Fruit fly (Drosophila melanogaster) whole organism, embryonic: ENCODE measurements around the gene pug.
A peak's percentile ranks its signal among the peaks of the same experiment; 100 is the strongest.

ENCODE experiments used
- Bteb2 ChIP-seq: fragments of 200-800 bp; sonication (Bioruptor generic); optimal IDR thresholded peaks from 2 replicates; lab custom pipeline; 2016; ENCODE audit warnings: missing biosample characterization, missing genetic modification characterization
- CG12942 ChIP-seq: fragments of 200-800 bp; sonication (Bioruptor generic); optimal IDR thresholded peaks from 3 replicates; lab custom pipeline; 2016; ENCODE audit warnings: missing biosample characterization, missing genetic modification characterization
- CG13287 ChIP-seq: fragments of 200-800 bp; sonication (Bioruptor generic); IDR thresholded peaks from 2 replicates; pipeline ENCODE4 v1.3.6; 2022; ENCODE audit warnings: missing biosample characterization, missing genetic modification characterization; ENCODE audit not compliant: partially characterized antibody
- CG14014 ChIP-seq: fragments of 200-800 bp; sonication (Bioruptor generic); IDR thresholded peaks from 2 replicates; pipeline ENCODE4 v1.3.6; 2022; ENCODE audit warnings: missing biosample characterization, missing genetic modification characterization
- CG14050 ChIP-seq: fragments of 200-800 bp; sonication (Bioruptor generic); IDR thresholded peaks from 3 replicates; pipeline ENCODE4 v1.3.6; 2022; ENCODE audit warnings: missing biosample characterization, missing genetic modification characterization
- CG15479 ChIP-seq: fragments of 200-800 bp; sonication (Bioruptor generic); optimal IDR thresholded peaks from 3 replicates; lab custom pipeline; 2019; ENCODE audit warnings: missing biosample characterization, mild to moderate bottlenecking, missing genetic modification characterization, moderate library complexity
- CG15514 ChIP-seq: fragments of 200-800 bp; sonication (Bioruptor generic); optimal IDR thresholded peaks from 3 replicates; lab custom pipeline; 2017; ENCODE audit warnings: missing biosample characterization, missing genetic modification characterization, mild to moderate bottlenecking, moderate library complexity, missing genetic modification reagents
- CG16863 ChIP-seq: fragments of 200-800 bp; sonication (Bioruptor generic); optimal IDR thresholded peaks from 3 replicates; lab custom pipeline; 2016; ENCODE audit warnings: missing biosample characterization, missing genetic modification characterization
- CG30020 ChIP-seq: fragments of 200-800 bp; optimal IDR thresholded peaks from 2 replicates; lab custom pipeline; 2019; ENCODE audit warnings: missing biosample characterization, mild to moderate bottlenecking, missing genetic modification characterization, moderate library complexity
- CG30431 ChIP-seq: fragments of 200-800 bp; sonication (Bioruptor generic); optimal IDR thresholded peaks from 2 replicates; lab custom pipeline; 2017; ENCODE audit warnings: missing biosample characterization, missing genetic modification characterization
- CG3838 ChIP-seq: fragments of 200-800 bp; sonication (Bioruptor generic); optimal IDR thresholded peaks from 3 replicates; lab custom pipeline; 2016; ENCODE audit warnings: missing biosample characterization, missing genetic modification characterization
- CG7839 ChIP-seq: fragments of 200-800 bp; sonication (Bioruptor generic); optimal IDR thresholded peaks from 3 replicates; lab custom pipeline; 2018; ENCODE audit warnings: missing biosample characterization, mild to moderate bottlenecking, missing genetic modification characterization, moderate library complexity
- CG7928 ChIP-seq: fragments of 200-800 bp; sonication (Bioruptor generic); optimal IDR thresholded peaks from 2 replicates; lab custom pipeline; 2017; ENCODE audit warnings: missing biosample characterization, mild to moderate bottlenecking, missing genetic modification characterization
- CG8944 ChIP-seq: fragments of 200-800 bp; sonication (Bioruptor generic); optimal IDR thresholded peaks from 3 replicates; lab custom pipeline; 2016; ENCODE audit warnings: missing biosample characterization, missing genetic modification characterization
- CG9609 ChIP-seq: fragments of 200-800 bp; sonication (Bioruptor generic); optimal IDR thresholded peaks from 3 replicates; lab custom pipeline; 2016; ENCODE audit warnings: missing biosample characterization, missing genetic modification characterization
- CG9727 ChIP-seq: fragments of 200-800 bp; sonication (Bioruptor generic); optimal IDR thresholded peaks from 3 replicates; lab custom pipeline; 2017; ENCODE audit warnings: missing biosample characterization, mild to moderate bottlenecking, missing genetic modification characterization
- D19B ChIP-seq: fragments of 200-800 bp; sonication (Bioruptor generic); optimal IDR thresholded peaks from 2 replicates; lab custom pipeline; 2017; ENCODE audit warnings: missing biosample characterization, mild to moderate bottlenecking, missing genetic modification characterization
- Dll ChIP-seq: fragments of 200-800 bp; sonication (Bioruptor generic); IDR thresholded peaks from 4 replicates; pipeline ENCODE4 v1.3.6; 2022; ENCODE audit warnings: missing biosample characterization, missing genetic modification characterization; ENCODE audit not compliant: partially characterized antibody
- Dref ChIP-seq: fragments of 200-800 bp; sonication (Bioruptor generic); IDR thresholded peaks from 2 replicates; pipeline ENCODE4 v1.3.6; 2022; ENCODE audit warnings: missing biosample characterization, missing genetic modification characterization
- Fer2 ChIP-seq: fragments of 200-800 bp; sonication (Bioruptor generic); optimal IDR thresholded peaks from 2 replicates; lab custom pipeline; 2018; ENCODE audit warnings: missing biosample characterization, mild to moderate bottlenecking, missing genetic modification characterization, moderate library complexity
- HLHmδ ChIP-seq: fragments of 200-800 bp; sonication (Bioruptor generic); optimal IDR thresholded peaks from 2 replicates; lab custom pipeline; 2018; ENCODE audit warnings: missing biosample characterization, mild to moderate bottlenecking, missing genetic modification characterization, moderate library complexity
- Hand ChIP-seq: fragments of 200-800 bp; sonication (Bioruptor generic); optimal IDR thresholded peaks from 2 replicates; lab custom pipeline; 2017; ENCODE audit warnings: mild to moderate bottlenecking, missing biosample characterization, missing genetic modification reagents, missing genetic modification characterization
- Hey ChIP-seq: fragments of 200-800 bp; sonication (Bioruptor generic); optimal IDR thresholded peaks from 3 replicates; lab custom pipeline; 2018; ENCODE audit warnings: missing biosample characterization, mild to moderate bottlenecking, missing genetic modification characterization
- NFAT ChIP-seq: fragments of 200-800 bp; sonication (Bioruptor generic); IDR thresholded peaks from 2 replicates; pipeline ENCODE4 v1.3.6; 2022; ENCODE audit warnings: missing biosample characterization, missing genetic modification characterization
- Neu2 ChIP-seq: fragments of 200-800 bp; sonication (Bioruptor generic); optimal IDR thresholded peaks from 3 replicates; lab custom pipeline; 2016; ENCODE audit warnings: missing biosample characterization, missing genetic modification characterization, borderline replicate concordance
- Nf-YA ChIP-seq: fragments of 200-800 bp; sonication (Bioruptor generic); IDR thresholded peaks from 2 replicates; pipeline ENCODE4 v1.3.6; 2022; ENCODE audit warnings: missing biosample characterization, missing genetic modification characterization
- NfI ChIP-seq: fragments of 200-800 bp; sonication (Bioruptor generic); optimal IDR thresholded peaks from 3 replicates; lab custom pipeline; 2018; ENCODE audit warnings: missing biosample characterization, mild to moderate bottlenecking, missing genetic modification characterization, moderate library complexity
- Opbp ChIP-seq: fragments of 200-800 bp; sonication (Bioruptor generic); IDR thresholded peaks from 3 replicates; pipeline ENCODE4 v1.3.6; 2022; ENCODE audit warnings: missing biosample characterization, missing genetic modification characterization; ENCODE audit not compliant: partially characterized antibody
- PHDP ChIP-seq: fragments of 200-800 bp; sonication (Bioruptor generic); optimal IDR thresholded peaks from 3 replicates; lab custom pipeline; 2018; ENCODE audit warnings: missing biosample characterization, mild to moderate bottlenecking, missing genetic modification characterization, moderate library complexity
- Rx ChIP-seq: fragments of 200-800 bp; sonication (Bioruptor generic); IDR thresholded peaks from 2 replicates; pipeline ENCODE4 v1.3.6; 2022; ENCODE audit warnings: missing biosample characterization, missing genetic modification characterization
- Sry-β ChIP-seq: fragments of 200-800 bp; sonication (Bioruptor generic); optimal IDR thresholded peaks from 2 replicates; lab custom pipeline; 2018; ENCODE audit warnings: missing biosample characterization, mild to moderate bottlenecking, missing genetic modification characterization, moderate library complexity
- Usf ChIP-seq: fragments of 200-800 bp; sonication (Bioruptor generic); optimal IDR thresholded peaks from 2 replicates; lab custom pipeline; 2017; ENCODE audit warnings: missing genotype, missing biosample characterization, missing genetic modification characterization
- bcd ChIP-seq: fragments of 200-800 bp; sonication (Bioruptor generic); optimal IDR thresholded peaks from 2 replicates; lab custom pipeline; 2017; ENCODE audit warnings: missing biosample characterization, mild to moderate bottlenecking, missing genetic modification characterization
- bsh ChIP-seq, 2 experiments: fragments of 200-800 bp; sonication (Bioruptor generic); optimal IDR thresholded peaks; 2 replicates each; lab custom pipeline; 2017 to 2018; ENCODE audit warnings: mild to moderate bottlenecking in 2 of 2, missing biosample characterization in 2 of 2, missing genetic modification characterization in 2 of 2, moderate library complexity in 1 of 2
- chif ChIP-seq, 2 experiments: fragments of 200-800 bp; sonication (Bioruptor generic); optimal IDR thresholded peaks; 3 replicates each; lab custom pipeline; 2016; ENCODE audit warnings: missing biosample characterization in 2 of 2, missing genetic modification characterization in 2 of 2
- chm ChIP-seq: fragments of 200-800 bp; sonication (Bioruptor generic); IDR thresholded peaks from 2 replicates; pipeline ENCODE4 v1.3.6; 2022; ENCODE audit warnings: missing biosample characterization, missing genetic modification characterization
- ci ChIP-seq: fragments of 200-800 bp; sonication (Bioruptor generic); IDR thresholded peaks from 3 replicates; pipeline ENCODE4 v1.3.6; 2022; ENCODE audit warnings: missing biosample characterization, missing genetic modification characterization
- croc ChIP-seq: fragments of 200-800 bp; sonication (Bioruptor generic); conservative IDR thresholded peaks from 3 replicates; pipeline ENCODE4 v1.3.6; 2022; ENCODE audit warnings: missing biosample characterization, missing genetic modification characterization
- danr ChIP-seq: fragments of 200-800 bp; sonication (Bioruptor generic); IDR thresholded peaks from 2 replicates; pipeline ENCODE4 v1.3.6; 2022; ENCODE audit warnings: missing biosample characterization, missing genetic modification characterization
- dmrt99B ChIP-seq: fragments of 200-800 bp; sonication (Bioruptor generic); optimal IDR thresholded peaks from 2 replicates; lab custom pipeline; 2018; ENCODE audit warnings: missing biosample characterization, mild to moderate bottlenecking, missing genetic modification characterization, moderate library complexity
- fd96Cb ChIP-seq: fragments of 200-800 bp; sonication (Bioruptor generic); optimal IDR thresholded peaks from 2 replicates; lab custom pipeline; 2018; ENCODE audit warnings: missing biosample characterization, mild to moderate bottlenecking, missing genetic modification characterization, moderate library complexity
- fu2 ChIP-seq: fragments of 200-800 bp; sonication (Bioruptor generic); optimal IDR thresholded peaks from 2 replicates; lab custom pipeline; 2016; ENCODE audit warnings: missing biosample characterization, missing genetic modification characterization
- gce ChIP-seq: fragments of 200-800 bp; sonication (Bioruptor generic); IDR thresholded peaks from 3 replicates; pipeline ENCODE4 v1.3.6; 2022; ENCODE audit warnings: missing biosample characterization, missing genetic modification characterization
- her ChIP-seq: fragments of 200-800 bp; sonication (Bioruptor generic); optimal IDR thresholded peaks from 2 replicates; lab custom pipeline; 2016; ENCODE audit warnings: missing biosample characterization, missing genetic modification characterization
- kay ChIP-seq: fragments of 200-800 bp; sonication (Bioruptor generic); optimal IDR thresholded peaks from 2 replicates; lab custom pipeline; 2016; ENCODE audit warnings: missing biosample characterization, missing genetic modification characterization
- seq ChIP-seq: fragments of 200-800 bp; sonication (Bioruptor generic); IDR thresholded peaks from 2 replicates; pipeline ENCODE4 v1.3.6; 2022; ENCODE audit warnings: missing biosample characterization, missing genetic modification characterization
- shn ChIP-seq: fragments of 200-800 bp; sonication (Bioruptor generic); optimal IDR thresholded peaks from 3 replicates; lab custom pipeline; 2016; ENCODE audit warnings: missing biosample characterization, missing genetic modification characterization
- slbo ChIP-seq: fragments of 200-800 bp; sonication (Bioruptor generic); IDR thresholded peaks from 2 replicates; pipeline ENCODE4 v1.3.6; 2022; ENCODE audit warnings: missing biosample characterization, missing genetic modification characterization
- sr ChIP-seq: fragments of 200-800 bp; sonication (Bioruptor generic); IDR thresholded peaks from 3 replicates; pipeline ENCODE4 v1.3.6; 2022; ENCODE audit warnings: missing biosample characterization, missing genetic modification characterization
- tio ChIP-seq: fragments of 200-800 bp; sonication (Bioruptor generic); optimal IDR thresholded peaks from 2 replicates; lab custom pipeline; 2017; ENCODE audit warnings: missing biosample characterization, missing genetic modification characterization, inconsistent platforms
- unpg ChIP-seq: fragments of 200-800 bp; sonication (Bioruptor generic); optimal IDR thresholded peaks from 3 replicates; lab custom pipeline; 2018; ENCODE audit warnings: missing biosample characterization, mild to moderate bottlenecking, missing genetic modification characterization, moderate library complexity

Gene pug

dm6 chr3R:10696371-10696777 lies at the start of gene pug, which contains the start of the genes CG14683 and CG46459:
TSS of gene pug (plus strand) at chr3R:10696534.
TSS of gene CG14683 (plus strand) at chr3R:10696647.
TSS of gene CG46459 (plus strand) at chr3R:10696647.
- no peak for TF ChIP-seq CG30020
- no peak for TF ChIP-seq Fer2 (tag; lab: Kevin White, UChicago)
- peak; percentile 15 for TF ChIP-seq Bteb2 (GFP tag; lab: Kevin White, UChicago)
- TF ChIP-seq NFAT (GFP tag; lab: Robert Waterston, UW), result no peak
- peak; percentile 22 for TF ChIP-seq CG15514 (GFP tag; lab: Kevin White, UChicago)
- no peak for TF ChIP-seq Hand
- no peak for TF ChIP-seq CG14050 (GFP tag; lab: Robert Waterston, UW)
- peak in 1 of 2 experiments; percentile 9 for TF ChIP-seq bsh (GFP tag; optimal IDR thresholded peaks at IDR 0.05; lab: Kevin White, UChicago)
- no peak for TF ChIP-seq Hey (tag; lab: Kevin White, UChicago)
- peak; percentile 44 for TF ChIP-seq unpg (GFP tag; lab: Kevin White, UChicago)
- TF ChIP-seq NfI (GFP tag; lab: Kevin White, UChicago), result peak; percentile 10
- TF ChIP-seq CG30431 (GFP tag; lab: Kevin White, UChicago), result no peak
- no peak for TF ChIP-seq fd96Cb
- TF ChIP-seq chif (GFP tag; optimal IDR thresholded peaks at IDR 0.05; lab: Kevin White, UChicago), result peak in 1 of 2 experiments; percentile 21
- peak; percentile 33 for TF ChIP-seq CG9727 (GFP tag; lab: Kevin White, UChicago)
- TF ChIP-seq sr (GFP tag; lab: Robert Waterston, UW), result no peak
- TF ChIP-seq Neu2, result no peak
- TF ChIP-seq shn, result peak; percentile 5
- peak; percentile 32 for TF ChIP-seq CG9609 (GFP tag; lab: Kevin White, UChicago)
- TF ChIP-seq Nf-YA (GFP tag; lab: Robert Waterston, UW), result no peak
- TF ChIP-seq Opbp (GFP tag; lab: Robert Waterston, UW), result peak; percentile 94
- TF ChIP-seq HLHmδ, result no peak
- peak; percentile 16 for TF ChIP-seq bcd (GFP tag; lab: Kevin White, UChicago)
- TF ChIP-seq Rx (GFP tag; lab: Robert Waterston, UW), result no peak
- no peak for TF ChIP-seq Sry-β (GFP tag; lab: Kevin White, UChicago)
- TF ChIP-seq Dref, result peak; percentile 77
- peak; percentile 2 for TF ChIP-seq kay (GFP tag; lab: Kevin White, UChicago)
- peak; percentile 99 for TF ChIP-seq CG13287 (GFP tag; lab: Robert Waterston, UW)
- TF ChIP-seq CG12942 (GFP tag; lab: Kevin White, UChicago), result peak; percentile 4
- TF ChIP-seq CG15479 (GFP tag; lab: Kevin White, UChicago), result no peak
- no peak for TF ChIP-seq danr (GFP tag; lab: Robert Waterston, UW)
- TF ChIP-seq her (GFP tag; lab: Kevin White, UChicago), result peak; percentile 46
- TF ChIP-seq dmrt99B (tag; lab: Kevin White, UChicago), result no peak
- 0 out of 2 replicates have a peak, but pooled peaks have one; percentile 14 for TF ChIP-seq CG14014 (GFP tag; lab: Robert Waterston, UW)
- TF ChIP-seq D19B (GFP tag; lab: Kevin White, UChicago), result no peak
- no peak for TF ChIP-seq CG7928 (GFP tag; lab: Kevin White, UChicago)
- TF ChIP-seq chm (GFP tag; lab: Robert Waterston, UW), result no peak
- TF ChIP-seq CG3838 (GFP tag; lab: Kevin White, UChicago), result no peak
- no peak for TF ChIP-seq Usf
- TF ChIP-seq CG16863 (GFP tag; lab: Kevin White, UChicago), result peak; percentile 12
- TF ChIP-seq tio (GFP tag; lab: Kevin White, UChicago), result no peak
- TF ChIP-seq seq (GFP tag; lab: Robert Waterston, UW), result no peak
- TF ChIP-seq Dll (GFP tag; lab: Robert Waterston, UW), result peak; percentile 99
- no peak for TF ChIP-seq CG7839 (tag; lab: Kevin White, UChicago)
- TF ChIP-seq PHDP (tag; lab: Kevin White, UChicago), result peak; percentile 12
- TF ChIP-seq croc (GFP tag; lab: Robert Waterston, UW), result no peak
- TF ChIP-seq CG8944 (GFP tag; lab: Kevin White, UChicago), result peak; percentile 32
- no peak for TF ChIP-seq ci (GFP tag; lab: Robert Waterston, UW)
- TF ChIP-seq gce (GFP tag; lab: Robert Waterston, UW), result no peak
- peak; percentile 57 for TF ChIP-seq slbo (GFP tag; lab: Robert Waterston, UW)
- peak; percentile 11 for TF ChIP-seq fu2 (GFP tag; lab: Kevin White, UChicago)
